Worm (Caenorhabditis elegans): ENCODE data around the gene F58H1.8.

The F58H1.8 gene

DNA sequence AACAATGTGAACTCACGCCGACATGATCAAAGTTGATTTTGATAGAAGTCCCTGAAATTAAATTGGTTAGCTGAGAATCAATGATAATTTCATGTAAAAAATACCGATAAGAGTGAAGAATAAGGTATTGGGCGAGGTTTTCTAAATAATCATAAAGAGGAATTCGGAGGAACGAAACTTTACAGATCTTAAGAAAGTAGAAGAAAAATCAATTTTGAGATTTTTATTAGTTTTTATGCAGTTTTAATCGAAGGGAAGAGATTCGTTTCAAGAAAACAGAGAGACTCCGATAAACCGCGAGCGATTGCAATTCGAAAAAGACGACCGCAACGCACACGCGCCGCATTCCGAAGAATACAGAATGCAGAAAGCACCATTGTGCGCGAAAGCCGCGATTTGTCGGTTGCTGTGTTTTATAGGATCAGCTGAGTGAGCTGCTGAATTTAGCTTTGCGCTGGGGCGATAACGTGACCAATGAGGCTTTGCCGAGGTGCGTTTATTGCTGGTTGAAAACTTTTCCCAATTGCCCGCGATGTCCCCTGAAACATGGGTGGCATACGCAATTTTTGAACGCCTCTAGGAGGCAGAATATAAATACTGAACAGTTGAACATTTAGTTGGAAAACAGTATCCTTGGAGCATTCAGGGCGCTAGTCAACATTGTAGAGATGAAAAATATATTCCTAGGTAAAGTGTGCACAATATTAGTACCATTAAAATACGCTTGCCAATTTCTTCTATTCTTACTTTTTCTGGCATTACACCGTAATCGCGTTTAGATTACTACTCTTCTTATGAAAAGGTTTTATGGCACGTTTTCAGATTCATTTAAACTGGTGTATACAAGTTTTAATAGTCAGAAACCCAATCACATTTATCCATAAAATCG lies 45.0 kb downstream of the F58H1.8 start, which contains the start of gene snr-4 (continued):
- TF ChIP-seq php-3 (GFP tag; IDR thresholded peaks at IDR 0.05) (peak; percentile 87), saeg-2 (GFP tag; IDR thresholded peaks at IDR 0.05) (peak; percentile 50; the same call in 1 of the 2 replicates), ztf-11 (tag; optimal IDR thresholded peaks at IDR 0.05) (no peak), vab-7 (GFP tag; IDR thresholded peaks at IDR 0.05) (peak; percentile 70), nhr-111 (GFP tag; optimal IDR thresholded peaks at IDR 0.05) (peak; percentile 72), Y75B8A.6 (GFP tag; IDR thresholded peaks at IDR 0.05) (peak; percentile 69; the same call in 1 of the 2 replicates), gei-8 (GFP tag; optimal IDR thresholded peaks at IDR 0.05) (peak; percentile 69), lin-13 (GFP tag; optimal IDR thresholded peaks at IDR 0.05) (peak; percentile 86), ctbp-1 (GFP tag; IDR thresholded peaks at IDR 0.05) (peak; percentile 89), aly-2 (tag; optimal IDR thresholded peaks at IDR 0.05) (no peak), nhr-6 (tag; optimal IDR thresholded peaks at IDR 0.05) (peak; percentile 98), ceh-62 (tag; optimal IDR thresholded peaks at IDR 0.05) (no peak), nhr-77 (tag; optimal IDR thresholded peaks at IDR 0.05) (peak; percentile 90), duxl-1 (tag; optimal IDR thresholded peaks at IDR 0.05; ENCODE audit: poor library complexity) (peak; percentile 78), ama-1 (optimal IDR thresholded peaks at IDR 0.05) (peak; percentile 98), ZK337.2 (GFP tag; IDR thresholded peaks at IDR 0.05) (no peak), unc-62 (GFP tag; optimal IDR thresholded peaks at IDR 0.05 in 1 of 2) (peak in 1 of 2 experiments; percentile 98), unc-62 (tag; optimal IDR thresholded peaks at IDR 0.05) (no peak), Y105C5A.15 (GFP tag; IDR thresholded peaks at IDR 0.05) (peak; percentile 5; the same call in 1 of the 2 replicates), zip-2 (tag; optimal IDR thresholded peaks at IDR 0.05) (peak; percentile 66)

DNA sequence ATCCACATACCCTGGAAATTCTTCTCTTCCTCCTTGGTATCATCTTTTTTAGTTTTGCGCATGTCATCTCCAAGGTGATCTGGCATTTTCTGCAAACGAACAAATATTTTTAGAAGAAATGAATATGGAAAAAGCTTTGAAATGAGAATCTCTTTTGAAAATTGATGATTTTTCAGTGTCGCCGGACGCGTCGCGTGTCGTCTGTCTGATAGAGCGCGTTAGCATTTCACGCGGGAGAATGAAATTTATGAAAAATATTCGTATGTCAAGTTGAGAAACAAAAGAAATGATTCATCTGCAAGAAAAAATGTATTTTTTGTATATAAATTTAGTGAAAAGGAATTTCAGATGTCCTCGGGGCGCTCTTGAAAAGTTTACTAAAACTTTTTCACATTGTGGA lies 47.4 kb downstream of the F58H1.8 start, which contains the start of gene rpt-1:
TSS of gene rpt-1 (minus strand) at position 89 of the 400 bp plus-strand sequence.
- TF ChIP-seq ceh-82 (tag; optimal IDR thresholded peaks at IDR 0.05) (no peak), F49E8.2 (tag; optimal IDR thresholded peaks at IDR 0.05; ENCODE audit: borderline replicate concordance) (no peak), T26A8.4 (GFP tag; IDR thresholded peaks at IDR 0.05) (no peak), nhr-48 (tag; optimal IDR thresholded peaks at IDR 0.05) (no peak), mdl-1 (tag; optimal IDR thresholded peaks at IDR 0.05) (no peak), nhr-6 (tag; optimal IDR thresholded peaks at IDR 0.05) (peak; percentile 99), Y75B8A.6 (GFP tag; IDR thresholded peaks at IDR 0.05) (no peak), lin-38 (GFP tag; IDR thresholded peaks at IDR 0.05) (peak; percentile 89), ceh-44 (GFP tag; IDR thresholded peaks at IDR 0.05) (no peak), gei-8 (GFP tag; optimal IDR thresholded peaks at IDR 0.05) (no peak), dmd-8 (GFP tag; IDR thresholded peaks at IDR 0.05) (no peak), dve-1 (tag; optimal IDR thresholded peaks at IDR 0.05; ENCODE audit: insufficient read depth) (peak; percentile 43), fkh-10 (GFP tag; optimal IDR thresholded peaks at IDR 0.05) (no peak), mxl-2 (GFP tag; conservative IDR thresholded peaks at IDR 0.05) (no peak), lin-1 (GFP tag; IDR thresholded peaks at IDR 0.05) (no peak), mes-2 (tag; optimal IDR thresholded peaks at IDR 0.05; ENCODE audit: poor library complexity, severe bottlenecking) (peak; percentile 79), R02D3.7 (tag; optimal IDR thresholded peaks at IDR 0.05) (no peak), F10B5.3 (tag; optimal IDR thresholded peaks at IDR 0.05) (no peak), set-16 (GFP tag; IDR thresholded peaks at IDR 0.05) (no peak), F37D6.2 (tag; optimal IDR thresholded peaks at IDR 0.05) (no peak), nhr-77 (tag; optimal IDR thresholded peaks at IDR 0.05) (no peak), unc-62 (GFP tag; optimal IDR thresholded peaks at IDR 0.05 in 1 of 2) (no peak), unc-62 (tag; optimal IDR thresholded peaks at IDR 0.05) (no peak), mep-1 (tag; optimal IDR thresholded peaks at IDR 0.05) (peak; percentile 40), nhr-25 (tag; optimal IDR thresholded peaks at IDR 0.05; ENCODE audit: borderline replicate concordance, insufficient read depth) (no peak), snpc-1.2 (GFP tag; IDR thresholded peaks at IDR 0.05) (no peak), lin-15B (tag; optimal IDR thresholded peaks at IDR 0.05) (no peak), daf-8 (GFP tag; IDR thresholded peaks at IDR 0.05) (no peak), duxl-1 (tag; optimal IDR thresholded peaks at IDR 0.05; ENCODE audit: poor library complexity) (no peak), dpl-1 (GFP tag; optimal IDR thresholded peaks at IDR 0.05) (peak; percentile 90), mdt-29 (GFP tag; IDR thresholded peaks at IDR 0.05) (no peak), F26F4.8 (GFP tag; conservative IDR thresholded peaks at IDR 0.05) (no peak), lin-39 (tag; optimal IDR thresholded peaks at IDR 0.05) (no peak), ama-1 (optimal IDR thresholded peaks at IDR 0.05) (no peak), lsy-2 (tag; optimal IDR thresholded peaks at IDR 0.05) (peak in 1 of 2 experiments; percentile 80)
